Worm (Caenorhabditis elegans): ENCODE data around the gene Y47D7A.9.

DNA sequence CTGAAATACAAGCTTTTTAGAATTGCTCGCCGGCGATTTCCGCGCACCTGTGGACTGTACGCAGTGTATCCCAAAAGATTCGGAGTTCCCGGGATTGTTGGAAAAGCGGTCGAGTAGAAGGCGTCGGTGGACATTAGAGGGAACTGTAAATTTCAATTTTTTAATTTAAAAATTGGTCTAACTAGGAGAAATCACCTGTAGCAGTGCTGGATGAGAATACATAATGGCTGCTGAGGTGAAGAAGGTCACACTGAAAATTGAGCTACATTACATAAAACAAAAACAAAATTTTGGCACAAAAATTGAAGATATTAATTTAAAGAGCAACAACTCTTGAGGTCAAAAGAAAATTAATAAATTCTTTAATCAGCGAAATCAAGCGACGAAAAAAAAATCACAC is 49.1 kb downstream of the Y47D7A.9 start, which contains the start of gene neg-1:
- no peak for TF ChIP-seq unc-120 (tag; optimal IDR thresholded peaks at IDR 0.05; ENCODE audit: poor library complexity, severe bottlenecking)
- no peak for TF ChIP-seq unc-39 (tag; optimal IDR thresholded peaks at IDR 0.05)
- no peak for TF ChIP-seq snpc-4 (tag; optimal IDR thresholded peaks at IDR 0.05)
- TF ChIP-seq lin-32 (GFP tag; optimal IDR thresholded peaks at IDR 0.05), result no peak
- TF ChIP-seq pha-4 (tag; optimal IDR thresholded peaks at IDR 0.05), result no peak
- TF ChIP-seq nhr-76 (tag; optimal IDR thresholded peaks at IDR 0.05), result no peak
- TF ChIP-seq hlh-1 (tag; optimal IDR thresholded peaks at IDR 0.05), result no peak
- TF ChIP-seq nhr-237 (tag; optimal IDR thresholded peaks at IDR 0.05), result no peak
- TF ChIP-seq ces-1 (GFP tag; optimal IDR thresholded peaks at IDR 0.05), result no peak

Measured in whole organism, mixed stage, embryonic.